Fruit fly (Drosophila melanogaster) whole organism, prepupa: ENCODE results near the gene CG7655.
A peak's percentile ranks its signal among the peaks of the same experiment; 100 is the strongest.

ENCODE experiments used
- Blimp-1 ChIP-seq: fragments of 200-800 bp; sonication (Bioruptor generic); optimal IDR thresholded peaks from 3 replicates; lab custom pipeline; 2017; ENCODE audit warnings: missing biosample characterization, missing genetic modification characterization, mild to moderate bottlenecking, moderate library complexity, missing genetic modification reagents
- CG10669 ChIP-seq: fragments of 200-800 bp; sonication (Bioruptor generic); optimal IDR thresholded peaks from 3 replicates; lab custom pipeline; 2018; ENCODE audit warnings: missing biosample characterization, mild to moderate bottlenecking, missing genetic modification characterization, moderate library complexity
- CG11294 ChIP-seq: fragments of 200-800 bp; sonication (Bioruptor generic); IDR thresholded peaks from 2 replicates; pipeline ENCODE4 v1.3.6; 2022; ENCODE audit warnings: missing biosample characterization, missing genetic modification characterization
- CG11762 ChIP-seq: fragments of 200-800 bp; sonication (Bioruptor generic); optimal IDR thresholded peaks from 3 replicates; lab custom pipeline; 2016; ENCODE audit warnings: missing biosample characterization, missing genetic modification characterization; ENCODE audit not compliant: insufficient read depth
- CG11902 ChIP-seq: fragments of 200-800 bp; sonication (Bioruptor generic); optimal IDR thresholded peaks from 3 replicates; lab custom pipeline; 2016; ENCODE audit warnings: missing biosample characterization, missing genetic modification characterization
- CG15336 ChIP-seq: fragments of 200-800 bp; sonication (Bioruptor generic); IDR thresholded peaks from 2 replicates; pipeline ENCODE4 v1.3.6; 2022; ENCODE audit warnings: missing biosample characterization, missing genetic modification characterization
- CG1621 ChIP-seq: fragments of 200-800 bp; sonication (Bioruptor generic); optimal IDR thresholded peaks from 3 replicates; lab custom pipeline; 2018; ENCODE audit warnings: missing biosample characterization, mild to moderate bottlenecking, missing genetic modification characterization
- CG16779 ChIP-seq: fragments of 200-800 bp; sonication (Bioruptor generic); optimal IDR thresholded peaks from 3 replicates; lab custom pipeline; 2017; ENCODE audit warnings: missing biosample characterization, mild to moderate bottlenecking, missing genetic modification characterization
- CG3032 ChIP-seq: fragments of 200-800 bp; optimal IDR thresholded peaks from 2 replicates; lab custom pipeline; 2019; ENCODE audit warnings: missing biosample characterization, mild to moderate bottlenecking, missing genetic modification characterization, moderate library complexity
- CG6163 ChIP-seq: fragments of 200-800 bp; sonication (Bioruptor generic); IDR thresholded peaks from 3 replicates; pipeline ENCODE4 v1.3.6; 2022; ENCODE audit warnings: missing biosample characterization, missing genetic modification characterization
- CG6276 ChIP-seq: fragments of 200-800 bp; sonication (Bioruptor generic); optimal IDR thresholded peaks from 2 replicates; lab custom pipeline; 2017; ENCODE audit warnings: missing biosample characterization, mild to moderate bottlenecking, missing genetic modification characterization
- CG6792 ChIP-seq: fragments of 200-800 bp; sonication (Bioruptor generic); optimal IDR thresholded peaks from 3 replicates; lab custom pipeline; 2016; ENCODE audit warnings: missing biosample characterization, missing genetic modification characterization
- CG6808 ChIP-seq: fragments of 200-800 bp; sonication (Bioruptor generic); optimal IDR thresholded peaks from 3 replicates; lab custom pipeline; 2017; ENCODE audit warnings: missing biosample characterization, missing genetic modification characterization, mild to moderate bottlenecking, moderate library complexity, missing genetic modification reagents
- CG6854 ChIP-seq: fragments of 200-800 bp; sonication (Bioruptor generic); optimal IDR thresholded peaks from 2 replicates; lab custom pipeline; 2017; ENCODE audit warnings: missing biosample characterization, mild to moderate bottlenecking, missing genetic modification characterization
- CG8119 ChIP-seq: fragments of 200-800 bp; sonication (Bioruptor generic); IDR thresholded peaks from 3 replicates; pipeline ENCODE4 v1.3.6; 2022; ENCODE audit warnings: missing biosample characterization, missing genetic modification characterization
- CG8632 ChIP-seq: fragments of 200-800 bp; sonication (Bioruptor generic); optimal IDR thresholded peaks from 3 replicates; lab custom pipeline; 2016; ENCODE audit warnings: missing biosample characterization, missing genetic modification characterization
- CG9139 ChIP-seq: fragments of 200-800 bp; sonication (Bioruptor generic); optimal IDR thresholded peaks from 3 replicates; lab custom pipeline; 2017; ENCODE audit warnings: missing biosample characterization, mild to moderate bottlenecking, missing genetic modification characterization
- Eip93F ChIP-seq: fragments of 200-800 bp; sonication (Bioruptor generic); optimal IDR thresholded peaks from 2 replicates; lab custom pipeline; 2016; ENCODE audit warnings: missing biosample characterization, mild to moderate bottlenecking, missing genetic modification characterization
- Gug ChIP-seq: fragments of 200-800 bp; sonication (Bioruptor generic); IDR thresholded peaks from 2 replicates; pipeline ENCODE4 v1.3.6; 2022; ENCODE audit warnings: missing biosample characterization, missing genetic modification characterization
- Hr38 ChIP-seq: sonication (Bioruptor generic); optimal IDR thresholded peaks from 2 replicates; lab custom pipeline; 2016; ENCODE audit warnings: missing biosample characterization, missing genetic modification characterization
- Met ChIP-seq: fragments of 200-800 bp; sonication (Bioruptor generic); optimal IDR thresholded peaks from 3 replicates; lab custom pipeline; 2016; ENCODE audit warnings: missing biosample characterization, missing genetic modification characterization
- OdsH ChIP-seq: fragments of 200-800 bp; sonication (Bioruptor generic); optimal IDR thresholded peaks from 3 replicates; lab custom pipeline; 2016; ENCODE audit warnings: missing biosample characterization, missing genetic modification characterization
- Smox ChIP-seq: fragments of 200-800 bp; sonication (Bioruptor generic); optimal IDR thresholded peaks from 3 replicates; lab custom pipeline; 2016; ENCODE audit warnings: missing biosample characterization, missing genetic modification characterization
- Sox102F ChIP-seq: fragments of 200-800 bp; sonication (Bioruptor generic); optimal IDR thresholded peaks from 2 replicates; lab custom pipeline; 2016; ENCODE audit warnings: missing biosample characterization, mild to moderate bottlenecking, missing genetic modification characterization
- Sox14 ChIP-seq: fragments of 200-800 bp; sonication (Bioruptor generic); optimal IDR thresholded peaks from 3 replicates; lab custom pipeline; 2016; ENCODE audit warnings: missing biosample characterization, missing genetic modification characterization
- Sox15 ChIP-seq: fragments of 200-800 bp; sonication (Bioruptor generic); optimal IDR thresholded peaks from 3 replicates; lab custom pipeline; 2016; ENCODE audit warnings: missing biosample characterization, missing genetic modification characterization
- achi ChIP-seq: fragments of 200-800 bp; sonication (Bioruptor generic); optimal IDR thresholded peaks from 3 replicates; lab custom pipeline; 2016; ENCODE audit warnings: missing biosample characterization, missing genetic modification characterization
- acj6 ChIP-seq: fragments of 200-800 bp; sonication (Bioruptor generic); optimal IDR thresholded peaks from 3 replicates; lab custom pipeline; 2016; ENCODE audit warnings: missing biosample characterization, missing genetic modification characterization
- cyc ChIP-seq: fragments of 200-800 bp; sonication (Bioruptor generic); optimal IDR thresholded peaks from 3 replicates; lab custom pipeline; 2016; ENCODE audit warnings: missing biosample characterization, missing genetic modification characterization
- dac ChIP-seq: fragments of 200-800 bp; sonication (Bioruptor generic); optimal IDR thresholded peaks from 2 replicates; lab custom pipeline; 2017; ENCODE audit warnings: missing biosample characterization, mild to moderate bottlenecking, missing genetic modification characterization
- dsx ChIP-seq: fragments of 200-800 bp; optimal IDR thresholded peaks from 3 replicates; lab custom pipeline; 2019; ENCODE audit warnings: missing biosample characterization, mild to moderate bottlenecking, missing genetic modification characterization, moderate library complexity; ENCODE audit not compliant: poor library complexity, severe bottlenecking
- esn ChIP-seq: fragments of 200-800 bp; sonication (Bioruptor generic); optimal IDR thresholded peaks from 2 replicates; lab custom pipeline; 2016; ENCODE audit warnings: missing biosample characterization, mild to moderate bottlenecking, missing genetic modification characterization, moderate library complexity
- fd59A ChIP-seq: fragments of 200-800 bp; sonication (Bioruptor generic); optimal IDR thresholded peaks from 2 replicates; lab custom pipeline; 2017; ENCODE audit warnings: missing biosample characterization, mild to moderate bottlenecking, missing genetic modification characterization, missing genetic modification reagents
- fd85E ChIP-seq: fragments of 200-800 bp; sonication (Bioruptor generic); optimal IDR thresholded peaks from 3 replicates; lab custom pipeline; 2016; ENCODE audit warnings: missing biosample characterization, missing genetic modification characterization
- fkh ChIP-seq: fragments of 200-800 bp; sonication (Bioruptor generic); optimal IDR thresholded peaks from 3 replicates; lab custom pipeline; 2017; ENCODE audit warnings: missing biosample characterization, mild to moderate bottlenecking, missing genetic modification characterization, moderate library complexity
- lz ChIP-seq: fragments of 200-800 bp; sonication (Bioruptor generic); optimal IDR thresholded peaks from 3 replicates; lab custom pipeline; 2016; ENCODE audit warnings: missing biosample characterization, missing genetic modification characterization
- pdm3 ChIP-seq: fragments of 200-800 bp; sonication (Bioruptor generic); optimal IDR thresholded peaks from 3 replicates; lab custom pipeline; 2016; ENCODE audit warnings: missing biosample characterization, missing genetic modification characterization
- salr ChIP-seq, 2 experiments: fragments of 200-800 bp; sonication (Bioruptor generic); optimal IDR thresholded peaks; 3 replicates each; lab custom pipeline; 2016 to 2018; ENCODE audit warnings: missing biosample characterization in 2 of 2, missing genetic modification characterization in 2 of 2, mild to moderate bottlenecking in 1 of 2

Gene CG7655

DNA sequence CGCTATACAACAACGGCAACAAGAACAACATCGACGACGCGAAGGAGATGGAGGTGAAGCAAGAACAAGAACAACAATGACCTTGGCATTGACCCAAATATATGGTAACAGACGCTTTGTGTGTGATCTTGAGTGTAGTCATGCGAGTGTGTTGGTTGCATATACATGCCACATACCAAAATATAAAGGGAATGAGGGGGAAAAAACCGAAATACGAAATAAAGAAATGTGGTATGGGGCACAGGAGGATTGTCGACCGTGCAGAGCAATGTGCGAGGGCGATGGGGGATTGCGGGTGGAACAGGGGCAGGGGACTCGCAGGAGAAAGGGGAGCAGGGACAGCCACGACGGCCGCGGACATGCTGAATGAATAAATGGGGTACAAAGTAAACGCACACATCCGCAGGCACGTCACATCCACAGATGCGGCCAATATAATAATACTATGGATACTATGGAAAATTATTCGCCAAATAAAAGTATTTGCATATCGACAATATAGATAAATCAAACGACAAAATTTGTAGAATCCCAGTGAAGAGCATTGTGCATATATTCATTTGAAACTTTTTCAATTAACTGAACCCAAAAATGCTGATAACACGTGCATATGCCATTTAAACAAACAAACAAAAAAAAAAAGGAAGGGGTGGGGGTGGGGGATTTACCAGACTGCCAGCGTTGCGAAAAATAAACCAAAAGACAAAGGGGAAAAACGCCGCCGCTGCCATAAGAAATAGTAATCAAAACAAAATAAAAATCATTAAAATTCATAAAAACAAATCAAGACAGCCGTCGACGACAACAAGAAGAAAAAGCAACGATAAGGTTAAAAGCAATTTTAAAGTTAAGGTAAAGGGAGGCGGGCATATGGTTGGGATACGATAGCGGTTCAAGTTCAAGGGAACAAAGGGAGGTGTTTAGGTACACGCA, 23.7 kb downstream of the CG7655 start (continued):
- TF ChIP-seq CG8119 (GFP tag; lab: Robert Waterston, UW) (no peak), Sox14 (GFP tag; lab: Kevin White, UChicago) (peak; percentile 16), CG1621 (tag; lab: Kevin White, UChicago) (no peak), Hr38 (GFP tag; lab: Kevin White, UChicago) (no peak), fkh (GFP tag; lab: Kevin White, UChicago) (peak; percentile 5), Met (GFP tag; lab: Kevin White, UChicago) (no peak), CG6163 (no peak; the same call in 2 of the 3 replicates), CG8632 (GFP tag; lab: Kevin White, UChicago) (no peak), CG15336 (no peak), CG6808 (GFP tag; lab: Kevin White, UChicago) (peak; percentile 8), CG11294 (GFP tag; lab: Robert Waterston, UW) (no peak), Gug (GFP tag; lab: Robert Waterston, UW) (no peak), lz (GFP tag; lab: Kevin White, UChicago) (no peak), CG10669 (GFP tag; lab: Kevin White, UChicago) (peak; percentile 35), cyc (no peak), CG11902 (GFP tag; lab: Kevin White, UChicago) (no peak), CG9139 (GFP tag; lab: Kevin White, UChicago) (peak; percentile 6), CG6854 (GFP tag; lab: Kevin White, UChicago) (no peak), salr (GFP tag; optimal IDR thresholded peaks at IDR 0.05; lab: Kevin White, UChicago) (no peak), CG11762 (GFP tag; lab: Kevin White, UChicago) (no peak), CG6792 (no peak), achi (no peak), Sox15 (GFP tag; lab: Kevin White, UChicago) (no peak), CG6276 (GFP tag; lab: Kevin White, UChicago) (no peak), Eip93F (GFP tag; lab: Kevin White, UChicago) (no peak), dac (GFP tag; lab: Kevin White, UChicago) (no peak), acj6 (GFP tag; lab: Kevin White, UChicago) (peak; percentile 25), OdsH (GFP tag; lab: Kevin White, UChicago) (no peak), pdm3 (GFP tag; lab: Kevin White, UChicago) (no peak), CG3032 (tag; lab: Kevin White, UChicago) (no peak), dsx (peak; percentile 17), fd59A (GFP tag; lab: Kevin White, UChicago) (peak; percentile 11), Sox102F (no peak), Blimp-1 (GFP tag; lab: Kevin White, UChicago) (peak; percentile 32), CG16779 (peak; percentile 40), esn (GFP tag; lab: Kevin White, UChicago) (no peak), Smox (GFP tag; lab: Kevin White, UChicago) (no peak), fd85E (GFP tag; lab: Kevin White, UChicago) (no peak)
- TF ChIP-seq, all 60 proteins: peak for 18

DNA sequence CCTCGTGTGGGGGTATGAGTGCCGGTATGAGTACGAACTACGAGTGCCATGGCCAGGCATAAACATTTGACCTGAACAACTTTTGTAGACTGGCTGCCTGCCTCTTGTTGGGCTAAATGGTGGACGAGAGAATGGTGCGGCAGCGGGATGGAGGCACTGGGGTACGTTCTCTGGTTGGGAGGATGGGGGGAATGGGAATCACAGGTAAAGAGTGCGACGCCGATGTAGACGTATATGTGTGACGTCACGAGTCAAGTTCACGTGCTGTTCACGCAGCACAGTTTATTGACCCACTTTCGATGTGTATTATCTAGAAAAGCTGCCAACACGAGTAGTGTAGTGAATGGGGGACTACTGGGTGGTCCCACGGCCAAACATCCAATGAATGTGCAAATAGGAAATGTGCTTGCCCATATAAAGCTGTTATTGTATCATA, 24.5 kb downstream of the CG7655 start:
- TF ChIP-seq esn (GFP tag; lab: Kevin White, UChicago) (no peak), fkh (GFP tag; lab: Kevin White, UChicago) (peak; percentile 30), CG6163 (peak; percentile 28; the same call in 1 of the 3 replicates)
